Worm (Caenorhabditis elegans): ENCODE results near the gene clec-197.

Gene clec-197

ce11 chrIV:17382029-17382428, 35.5 kb upstream of the clec-197 start, which contains the start of gene C30H6.8:
C30H6.8 (plus strand) TSS chrIV:17382329.
- TF ChIP-seq unc-62 (GFP tag; optimal IDR thresholded peaks at IDR 0.05 in 1 of 2): peak in 1 of 2 experiments; percentile 80
- TF ChIP-seq unc-62 (tag; optimal IDR thresholded peaks at IDR 0.05): no peak
- no peak for TF ChIP-seq F49E8.2 (tag; optimal IDR thresholded peaks at IDR 0.05; ENCODE audit: borderline replicate concordance)

DNA sequence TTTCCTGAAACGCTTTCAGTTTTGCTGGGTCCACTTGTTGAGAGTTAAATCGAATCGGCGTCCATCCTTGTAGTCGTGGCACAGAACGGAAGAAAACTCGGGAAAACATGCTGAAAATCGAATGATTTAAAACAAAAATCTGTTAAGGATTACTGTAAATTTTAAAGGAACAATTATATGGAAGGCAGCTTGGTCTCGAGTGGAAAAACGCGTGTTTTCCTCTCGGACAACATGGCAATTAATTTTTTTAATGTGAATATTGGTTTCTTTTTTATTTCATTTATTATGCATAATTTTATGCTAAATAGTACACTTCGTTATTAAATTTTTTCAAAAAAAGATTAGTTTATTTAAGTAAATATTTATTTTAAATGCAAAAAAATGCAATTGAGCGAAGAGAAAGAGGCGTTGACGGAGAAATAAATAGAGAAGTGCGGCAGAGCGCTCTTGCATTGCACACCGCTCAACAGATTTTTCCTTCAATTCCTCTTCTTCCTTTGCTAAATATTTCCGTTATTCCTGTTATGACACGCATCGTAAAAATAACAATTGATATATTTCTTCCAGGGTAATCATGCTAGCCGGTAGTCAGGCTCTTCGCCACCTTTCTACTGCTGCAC, 33.7 kb upstream of the clec-197 start, which contains the start of the genes C30H6.9 and dlat-2:
TSS of gene C30H6.9 (minus strand) at position 110 of the 620 bp plus-strand sequence.
TSS of gene dlat-2 (plus strand) at position 566 of the 620 bp plus-strand sequence.
- TF ChIP-seq mes-2 (tag; optimal IDR thresholded peaks at IDR 0.05; ENCODE audit: poor library complexity, severe bottlenecking): peak; percentile 24
- TF ChIP-seq pha-4 (GFP tag; IDR thresholded peaks at IDR 0.05): no peak
- TF ChIP-seq pha-4 (tag; optimal IDR thresholded peaks at IDR 0.05): peak; percentile 40
- peak; percentile 28 for TF ChIP-seq nhr-28 (tag; optimal IDR thresholded peaks at IDR 0.05)
- peak; percentile 85 for TF ChIP-seq lin-38 (GFP tag; IDR thresholded peaks at IDR 0.05)
- TF ChIP-seq lin-29 (GFP tag; IDR thresholded peaks at IDR 0.05): no peak
- peak; percentile 50 for TF ChIP-seq dpl-1 (GFP tag; optimal IDR thresholded peaks at IDR 0.05)
- peak; percentile 71 for TF ChIP-seq snpc-1.2 (GFP tag; IDR thresholded peaks at IDR 0.05)
- TF ChIP-seq nhr-6 (tag; optimal IDR thresholded peaks at IDR 0.05): no peak
- TF ChIP-seq F26F4.8 (GFP tag; conservative IDR thresholded peaks at IDR 0.05): no peak
- no peak for TF ChIP-seq unc-39 (tag; optimal IDR thresholded peaks at IDR 0.05)
- peak; percentile 17 for TF ChIP-seq dve-1 (tag; optimal IDR thresholded peaks at IDR 0.05; ENCODE audit: insufficient read depth)
- peak in 1 of 2 experiments; percentile 43 for TF ChIP-seq lsy-2 (tag; optimal IDR thresholded peaks at IDR 0.05)
- TF ChIP-seq nhr-77 (tag; optimal IDR thresholded peaks at IDR 0.05): no peak
- TF ChIP-seq daf-16 (GFP tag; optimal IDR thresholded peaks at IDR 0.05): no peak
- peak; percentile 48 for TF ChIP-seq daf-16 (tag; optimal IDR thresholded peaks at IDR 0.05)
- no peak for TF ChIP-seq R02D3.7 (tag; optimal IDR thresholded peaks at IDR 0.05)

- TF ChIP-seq mdt-29 (GFP tag; IDR thresholded peaks at IDR 0.05): no peak
- TF ChIP-seq daf-16 (GFP tag; optimal IDR thresholded peaks at IDR 0.05): no peak
- TF ChIP-seq daf-16 (tag; optimal IDR thresholded peaks at IDR 0.05): peak; percentile 59
Measured at ce11 chrIV:17376127-17376526, 29.6 kb upstream of the clec-197 start, which contains the start of gene haf-1. haf-1 (plus strand) TSS chrIV:17376427.

- TF ChIP-seq ces-1 (GFP tag; optimal IDR thresholded peaks at IDR 0.05) (no peak), ceh-32 (tag; optimal IDR thresholded peaks at IDR 0.05; ENCODE audit: poor library complexity) (no peak), dmd-9 (GFP tag; IDR thresholded peaks at IDR 0.05) (no peak), nhr-41 (GFP tag; IDR thresholded peaks at IDR 0.05) (no peak), dmd-6 (GFP tag; IDR thresholded peaks at IDR 0.05) (no peak), ztf-7 (tag; optimal IDR thresholded peaks at IDR 0.05) (no peak), unc-39 (tag; optimal IDR thresholded peaks at IDR 0.05) (no peak), F26F4.8 (GFP tag; conservative IDR thresholded peaks at IDR 0.05) (no peak), zfp-3 (GFP tag; conservative IDR thresholded peaks at IDR 0.05) (no peak), daf-12 (tag; optimal IDR thresholded peaks at IDR 0.05) (no peak)
Measured at ce11 chrIV:17371469-17371868, 25.0 kb upstream of the clec-197 start, which contains the start of gene C30H6.5. C30H6.5 (plus strand) TSS chrIV:17371769.

DNA sequence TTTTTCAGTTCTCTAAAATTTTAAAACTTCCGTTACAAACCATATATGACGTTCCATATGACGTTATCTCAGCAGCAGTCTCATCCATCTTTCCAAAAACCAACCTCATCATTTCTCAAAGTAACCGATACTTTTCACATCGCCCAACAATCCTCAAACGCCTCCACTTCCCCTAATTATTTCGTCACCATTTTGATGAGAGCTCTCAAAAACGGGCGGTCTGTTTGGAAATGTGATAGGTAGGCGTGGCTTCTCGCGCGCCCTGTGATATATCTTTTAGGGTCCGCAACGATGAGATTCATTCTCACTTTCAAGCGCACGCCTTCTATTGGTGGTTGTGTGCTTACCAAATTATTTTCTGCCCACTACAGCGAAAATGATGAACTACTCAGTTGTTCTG, 21.8 kb upstream of the clec-197 start, which contains the start of gene trh-1:
TSS of gene trh-1 (plus strand) at position 301 of the 400 bp plus-strand sequence.
- TF ChIP-seq ces-1 (GFP tag; optimal IDR thresholded peaks at IDR 0.05): no peak

- no peak for TF ChIP-seq aha-1 (tag)
- no peak for TF ChIP-seq mep-1 (tag; optimal IDR thresholded peaks at IDR 0.05)
- no peak for TF ChIP-seq mes-2 (tag; optimal IDR thresholded peaks at IDR 0.05; ENCODE audit: poor library complexity, severe bottlenecking)
- TF ChIP-seq nhr-237 (tag; optimal IDR thresholded peaks at IDR 0.05): no peak
- TF ChIP-seq F49E8.2 (tag; optimal IDR thresholded peaks at IDR 0.05; ENCODE audit: borderline replicate concordance): no peak
- TF ChIP-seq zfp-2 (tag; optimal IDR thresholded peaks at IDR 0.05): no peak
- no peak for TF ChIP-seq spr-3 (GFP tag; optimal IDR thresholded peaks at IDR 0.05)
- TF ChIP-seq T20F7.1 (GFP tag; optimal IDR thresholded peaks at IDR 0.05): no peak
- TF ChIP-seq cey-2 (tag; optimal IDR thresholded peaks at IDR 0.05; ENCODE audit: borderline replicate concordance, insufficient read depth): no peak
Measured at ce11 chrIV:17367294-17367693, 20.8 kb upstream of the clec-197 start, which contains the start of gene zipt-17. zipt-17 (minus strand) TSS chrIV:17367394.
